Worm (Caenorhabditis elegans): ENCODE data around the gene Y64G10A.2.

ce11 chrIV:14257528-14257927 lies 13.3 kb upstream of the Y64G10A.2 start:
- no peak for TF ChIP-seq nhr-237 (tag; optimal IDR thresholded peaks at IDR 0.05)
- no peak for TF ChIP-seq mbf-1 (tag; optimal IDR thresholded peaks at IDR 0.05)
- no peak for TF ChIP-seq lin-11 (tag; optimal IDR thresholded peaks at IDR 0.05)
- no peak for TF ChIP-seq lin-13 (GFP tag; optimal IDR thresholded peaks at IDR 0.05)
- no peak for TF ChIP-seq ama-1 (optimal IDR thresholded peaks at IDR 0.05)
- no peak for TF ChIP-seq lin-39 (tag; optimal IDR thresholded peaks at IDR 0.05)
- TF ChIP-seq snpc-4 (tag; optimal IDR thresholded peaks at IDR 0.05): no peak
- TF ChIP-seq nhr-21 (tag; optimal IDR thresholded peaks at IDR 0.05): no peak
- no peak for TF ChIP-seq ceh-16 (tag; optimal IDR thresholded peaks at IDR 0.05)
- no peak for TF ChIP-seq nhr-129 (tag; optimal IDR thresholded peaks at IDR 0.05)
- TF ChIP-seq lsy-2 (tag; optimal IDR thresholded peaks at IDR 0.05): no peak
